Fruit fly (Drosophila melanogaster) whole organism, wandering third instar larva: ENCODE measurements around the gene Cpr67Fa2.

Experiments
- dmrt93B ChIP-seq: fragments of 200-800 bp; sonication (Bioruptor generic); optimal IDR thresholded peaks from 2 replicates; lab custom pipeline; 2018; ENCODE audit warnings: missing biosample characterization, mild to moderate bottlenecking, missing genetic modification characterization
- lola ChIP-seq: fragments of >200 bp; optimal IDR thresholded peaks from 2 replicates; lab custom pipeline; 2017; ENCODE audit warnings: missing biosample characterization, missing genetic modification characterization
- psq ChIP-seq: fragments of 200-800 bp; sonication (Bioruptor generic); optimal IDR thresholded peaks from 3 replicates; lab custom pipeline; 2017; ENCODE audit warnings: missing biosample characterization, mild to moderate bottlenecking, missing genetic modification characterization, moderate library complexity

DNA sequence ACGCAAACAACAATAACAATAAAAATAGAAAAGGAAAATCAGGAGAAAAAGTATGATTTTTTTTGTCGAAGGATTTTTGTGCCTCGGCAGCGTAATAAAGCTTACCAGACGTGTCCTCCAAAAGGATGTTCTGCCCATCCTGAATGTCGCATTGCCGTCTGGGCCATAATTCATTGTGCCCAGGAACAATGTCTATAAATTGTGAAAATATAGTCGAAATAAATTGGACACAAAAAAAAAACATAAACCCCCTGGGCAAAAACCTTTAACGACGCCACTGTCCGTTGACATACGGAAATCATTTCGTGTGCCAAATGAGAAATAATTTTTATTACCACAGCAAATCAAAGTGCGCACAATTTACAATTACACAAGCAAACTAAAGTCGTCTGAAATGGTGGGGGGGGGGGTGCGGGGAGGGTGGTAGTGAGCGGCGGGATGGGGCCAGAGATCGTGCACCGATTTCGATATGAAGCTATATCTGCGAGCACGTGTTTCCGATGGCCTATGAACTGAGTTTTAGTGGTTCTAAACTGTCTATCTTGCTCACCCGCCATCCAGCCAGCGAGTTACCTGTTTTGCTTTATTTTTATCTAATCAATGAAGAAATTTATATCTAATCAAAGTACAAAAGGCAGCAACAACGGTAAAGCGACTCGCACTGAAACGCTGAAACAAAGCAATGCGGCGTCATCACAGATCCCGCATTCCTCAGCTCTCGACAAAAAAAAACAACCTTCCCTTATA lies 24.7 kb upstream of the Cpr67Fa2 start:
- TF ChIP-seq dmrt93B (GFP tag; lab: Kevin White, UChicago) (no peak), lola (GFP tag; lab: Kevin White, UChicago) (no peak), psq (GFP tag; lab: Kevin White, UChicago) (no peak)
